Fruit fly (Drosophila melanogaster) whole organism, wandering third instar larva: ENCODE measurements around the gene CG46396.

Experiments
- ey ChIP-seq: fragments of 200-800 bp; sonication (Bioruptor generic); optimal IDR thresholded peaks from 2 replicates; lab custom pipeline; 2016; ENCODE audit warnings: missing biosample characterization, missing genetic modification characterization
- psq ChIP-seq: fragments of 200-800 bp; sonication (Bioruptor generic); optimal IDR thresholded peaks from 3 replicates; lab custom pipeline; 2017; ENCODE audit warnings: missing biosample characterization, mild to moderate bottlenecking, missing genetic modification characterization, moderate library complexity

- TF ChIP-seq psq (GFP tag; lab: Kevin White, UChicago) (no peak), ey (GFP tag; lab: Kevin White, UChicago) (no peak)
These were observed 2.5 kb upstream of the CG46396 start, which contains the start of gene Osi15 for dm6 chr3R:6301257-6301839.
